Worm (Caenorhabditis elegans) whole organism, L3 larva: ENCODE data around the gene Y69A2AR.31.

Experiments used
- R02D3.7 ChIP-seq: fragments of 150-350 bp; optimal IDR thresholded peaks from 2 replicates; lab custom pipeline; 2014; ENCODE audit warnings: missing biosample characterization, missing genetic modification characterization
- ZK546.5 ChIP-seq: sonication (generic microtip); optimal IDR thresholded peaks from 2 replicates; lab custom pipeline; 2017; ENCODE audit warnings: missing biosample characterization, missing genetic modification characterization
- aly-2 ChIP-seq: fragments of 150-350 bp; optimal IDR thresholded peaks from 2 replicates; lab custom pipeline; 2014; ENCODE audit warnings: missing biosample characterization, missing genetic modification characterization
- ceh-28 ChIP-seq: fragments of 150-350 bp; optimal IDR thresholded peaks from 2 replicates; lab custom pipeline; 2014; ENCODE audit warnings: missing biosample characterization, missing genetic modification reagents, missing genetic modification characterization
- ceh-82 ChIP-seq: fragments of 150-350 bp; optimal IDR thresholded peaks from 2 replicates; lab custom pipeline; 2014; ENCODE audit warnings: missing biosample characterization, missing genetic modification characterization
- ceh-9 ChIP-seq: sonication (generic microtip); optimal IDR thresholded peaks from 2 replicates; lab custom pipeline; 2018; ENCODE audit warnings: missing biosample characterization, missing genetic modification characterization
- daf-12 ChIP-seq: fragments of 150-350 bp; optimal IDR thresholded peaks from 2 replicates; lab custom pipeline; 2014; ENCODE audit warnings: missing biosample characterization, missing genetic modification reagents, missing genetic modification characterization
- elt-1 ChIP-seq: fragments of 150-350 bp; optimal IDR thresholded peaks from 2 replicates; lab custom pipeline; 2014; ENCODE audit warnings: missing biosample characterization, missing genetic modification characterization
- elt-2 ChIP-seq: sonication (generic microtip); optimal IDR thresholded peaks from 2 replicates; lab custom pipeline; 2016; ENCODE audit warnings: missing genetic modification reagents, mild to moderate bottlenecking, missing genetic modification characterization, missing compliant biosample characterization
- elt-3 ChIP-seq, 3 experiments: fragments of 150-350 bp in 1 of 3; sonication (generic microtip) in 2 of 3; optimal IDR thresholded peaks; 2 replicates in 2 of 3; 4 replicates in 1 of 3; lab custom pipeline; 2014 to 2017; ENCODE audit warnings: missing biosample characterization in 3 of 3, missing genetic modification characterization in 3 of 3
- fkh-2 ChIP-seq: fragments of 150-350 bp; optimal IDR thresholded peaks from 2 replicates; lab custom pipeline; 2014; ENCODE audit warnings: missing biosample characterization, missing genetic modification reagents, missing genetic modification characterization
- fos-1 ChIP-seq: fragments of 150-350 bp; optimal IDR thresholded peaks from 2 replicates; lab custom pipeline; 2014; ENCODE audit warnings: missing biosample characterization, missing genetic modification characterization
- hmg-11 ChIP-seq: sonication (generic microtip); optimal IDR thresholded peaks from 2 replicates; lab custom pipeline; 2016; ENCODE audit warnings: missing genetic modification characterization, missing compliant biosample characterization
- lin-15B ChIP-seq: fragments of 150-350 bp; optimal IDR thresholded peaks from 2 replicates; lab custom pipeline; 2014; ENCODE audit warnings: missing biosample characterization, missing genetic modification characterization
- lsy-12 ChIP-seq: sonication (generic microtip); optimal IDR thresholded peaks from 2 replicates; lab custom pipeline; 2016; ENCODE audit warnings: mild to moderate bottlenecking, missing genetic modification characterization, missing compliant biosample characterization
- mdl-1 ChIP-seq: fragments of 150-350 bp; optimal IDR thresholded peaks from 2 replicates; lab custom pipeline; 2014; ENCODE audit warnings: missing biosample characterization, missing genetic modification characterization
- mml-1 ChIP-seq: fragments of 150-350 bp; sonication (generic microtip); optimal IDR thresholded peaks from 3 replicates; lab custom pipeline; 2014; ENCODE audit warnings: missing biosample characterization, missing genetic modification characterization
- nfya-1 ChIP-seq: sonication (generic microtip); optimal IDR thresholded peaks from 2 replicates; lab custom pipeline; 2017; ENCODE audit warnings: missing genetic modification characterization, mild to moderate bottlenecking, missing compliant biosample characterization, antibody characterized with exemption, moderate library complexity; ENCODE audit not compliant: insufficient read depth
- nhr-11 ChIP-seq: fragments of 150-350 bp; optimal IDR thresholded peaks from 2 replicates; lab custom pipeline; 2014; ENCODE audit warnings: missing biosample characterization, missing genetic modification characterization
- nhr-25 ChIP-seq: sonication (generic microtip); optimal IDR thresholded peaks from 2 replicates; lab custom pipeline; 2017; ENCODE audit warnings: missing biosample characterization, missing genetic modification characterization
- nhr-28 ChIP-seq: fragments of 150-350 bp; optimal IDR thresholded peaks from 2 replicates; lab custom pipeline; 2014; ENCODE audit warnings: missing biosample characterization, missing genetic modification characterization
- nhr-43 ChIP-seq: sonication (generic microtip); optimal IDR thresholded peaks from 2 replicates; lab custom pipeline; 2016; ENCODE audit warnings: mild to moderate bottlenecking, missing genetic modification characterization, missing compliant biosample characterization; ENCODE audit not compliant: poor library complexity, severe bottlenecking
- nhr-67 ChIP-seq: fragments of 150-350 bp; optimal IDR thresholded peaks from 2 replicates; lab custom pipeline; 2014; ENCODE audit warnings: missing biosample characterization, missing genetic modification characterization
- nhr-77 ChIP-seq: fragments of 150-350 bp; optimal IDR thresholded peaks from 2 replicates; lab custom pipeline; 2014; ENCODE audit warnings: missing biosample characterization, missing genetic modification characterization
- pha-4 ChIP-seq: fragments of 150-350 bp; optimal IDR thresholded peaks from 2 replicates; lab custom pipeline; 2014; ENCODE audit warnings: missing biosample characterization, missing genetic modification reagents, missing genetic modification characterization
- pqm-1 ChIP-seq: fragments of 150-350 bp; optimal IDR thresholded peaks from 2 replicates; lab custom pipeline; 2017; ENCODE audit warnings: missing biosample characterization, missing genetic modification characterization, inconsistent platforms
- sea-2 ChIP-seq: fragments of 150-350 bp; sonication (generic microtip); optimal IDR thresholded peaks from 4 replicates; lab custom pipeline; 2014; ENCODE audit warnings: missing biosample characterization, missing genetic modification reagents, missing genetic modification characterization
- skn-1 ChIP-seq: fragments of 150-350 bp; optimal IDR thresholded peaks from 2 replicates; lab custom pipeline; 2014; ENCODE audit warnings: missing biosample characterization, missing genetic modification characterization
- snpc-4 ChIP-seq: fragments of 150-350 bp; optimal IDR thresholded peaks from 2 replicates; lab custom pipeline; 2014; ENCODE audit warnings: missing biosample characterization, missing genetic modification characterization
- unc-39 ChIP-seq: sonication (generic microtip); optimal IDR thresholded peaks from 4 replicates; lab custom pipeline; 2017; ENCODE audit warnings: missing biosample characterization, missing genetic modification characterization
- zag-1 ChIP-seq: fragments of 150-350 bp; optimal IDR thresholded peaks from 2 replicates; lab custom pipeline; 2014; ENCODE audit warnings: missing biosample characterization, missing genetic modification characterization
- ztf-11 ChIP-seq: fragments of 150-350 bp; optimal IDR thresholded peaks from 2 replicates; lab custom pipeline; 2014; ENCODE audit warnings: missing biosample characterization, missing genetic modification characterization
- ztf-4 ChIP-seq: fragments of 150-350 bp; optimal IDR thresholded peaks from 2 replicates; lab custom pipeline; 2014; ENCODE audit warnings: missing biosample characterization, missing genetic modification characterization

Gene Y69A2AR.31

ce11 chrIV:2616853-2617252, 47.0 kb downstream of the Y69A2AR.31 start:
- TF ChIP-seq ztf-11: no peak
- TF ChIP-seq ceh-28 (tag; lab: Kevin White, UChicago): peak; percentile 78
- no peak for TF ChIP-seq R02D3.7 (tag; lab: Kevin White, UChicago)
- no peak for TF ChIP-seq nhr-25 (tag; lab: Kevin White, UChicago)

ce11 chrIV:2613754-2614244, 50.0 kb downstream of the Y69A2AR.31 start, which contains the start of gene daao-1:
Gene daao-1 (plus strand): TSS chrIV:2614194.
- TF ChIP-seq elt-2 (tag; lab: Kevin White, UChicago): peak; percentile 63
- no peak for TF ChIP-seq sea-2 (GFP tag; lab: Kevin White, UChicago)
- peak; percentile 62 for TF ChIP-seq pqm-1

ce11 chrIV:2613011-2613503, 50.7 kb downstream of the Y69A2AR.31 start, which contains the start of gene Y69A2AR.28:
Gene Y69A2AR.28 (minus strand): TSS chrIV:2613061.
- TF ChIP-seq lin-15B (tag; lab: Kevin White, UChicago) (peak; percentile 45), mml-1 (tag; lab: Kevin White, UChicago) (no peak)

ce11 chrIV:2610974-2611373, 52.8 kb downstream of the Y69A2AR.31 start:
- TF ChIP-seq elt-1 (no peak), nfya-1 (tag; lab: Kevin White, UChicago) (no peak), nhr-77 (tag; lab: Kevin White, UChicago) (no peak), snpc-4 (tag; lab: Kevin White, UChicago) (no peak), ceh-9 (tag; lab: Kevin White, UChicago) (no peak), ceh-28 (tag; lab: Kevin White, UChicago) (no peak), fkh-2 (tag; lab: Kevin White, UChicago) (no peak), ZK546.5 (tag; lab: Kevin White, UChicago) (no peak), pha-4 (tag; lab: Kevin White, UChicago) (no peak), nhr-11 (tag; lab: Kevin White, UChicago) (no peak)

ce11 chrIV:2610409-2610808, 53.4 kb downstream of the Y69A2AR.31 start, which contains the start of gene Y69A2AR.32:
Gene Y69A2AR.32 (plus strand): TSS chrIV:2610436.
- TF ChIP-seq nhr-43 (tag; lab: Kevin White, UChicago): no peak
- no peak for TF ChIP-seq nhr-28 (tag; lab: Kevin White, UChicago)
- TF ChIP-seq sea-2 (GFP tag; lab: Kevin White, UChicago): no peak
- TF ChIP-seq elt-1: no peak
- no peak for TF ChIP-seq ceh-28 (tag; lab: Kevin White, UChicago)
- TF ChIP-seq aly-2 (tag; lab: Kevin White, UChicago): no peak

ce11 chrIV:2607513-2608101, 56.2 kb downstream of the Y69A2AR.31 start, which contains the start of gene vamp-7:
Gene vamp-7 (plus strand): TSS chrIV:2608051.
- no peak for TF ChIP-seq nhr-25 (tag; lab: Kevin White, UChicago)
- peak; percentile 18 for TF ChIP-seq pha-4 (tag; lab: Kevin White, UChicago)
- TF ChIP-seq lsy-12: peak; percentile 31
- TF ChIP-seq ceh-28 (tag; lab: Kevin White, UChicago): no peak
- no peak for TF ChIP-seq hmg-11 (tag; lab: Kevin White, UChicago)
- no peak for TF ChIP-seq ZK546.5 (tag; lab: Kevin White, UChicago)

- TF ChIP-seq sea-2 (GFP tag; lab: Kevin White, UChicago) (no peak), elt-3 (tag; optimal IDR thresholded peaks at IDR 0.05; lab: Kevin White, UChicago) (no peak), unc-39 (no peak), ztf-11 (no peak), fos-1 (tag; lab: Kevin White, UChicago) (no peak), nhr-67 (tag; lab: Kevin White, UChicago) (no peak), daf-12 (no peak), mdl-1 (tag; lab: Kevin White, UChicago) (no peak), mml-1 (tag; lab: Kevin White, UChicago) (no peak), ceh-82 (no peak), aly-2 (tag; lab: Kevin White, UChicago) (no peak), ZK546.5 (tag; lab: Kevin White, UChicago) (no peak), ceh-9 (tag; lab: Kevin White, UChicago) (no peak), pqm-1 (no peak), skn-1 (tag; lab: Kevin White, UChicago) (no peak), ztf-4 (no peak), zag-1 (tag; lab: Kevin White, UChicago) (no peak)
These were observed 57.2 kb downstream of the Y69A2AR.31 start for ce11 chrIV:2606572-2606971.
